Worm (Caenorhabditis elegans) whole organism, midembryonic: ENCODE data around the gene D1014.5.

Source experiments
- flt-1 ChIP-seq: fragments of 200-800 bp; sonication (Bioruptor generic); IDR thresholded peaks from 2 replicates; pipeline ENCODE4 v1.3.6; 2022; ENCODE audit warnings: missing genetic modification characterization, missing compliant biosample characterization
- klf-2 ChIP-seq: fragments of 200-800 bp; sonication (Bioruptor generic); conservative IDR thresholded peaks from 2 replicates; pipeline ENCODE4 v1.3.6; 2022; ENCODE audit warnings: missing genetic modification reagents, missing genetic modification characterization, missing compliant biosample characterization
- med-1 ChIP-seq: sonication (generic microtip); optimal IDR thresholded peaks from 2 replicates; lab custom pipeline; 2017; ENCODE audit warnings: missing genetic modification characterization, mild to moderate bottlenecking, missing compliant biosample characterization, antibody characterized with exemption, missing genetic modification reagents; ENCODE audit not compliant: insufficient read depth
- ztf-23 ChIP-seq: fragments of 200-800 bp; sonication (Bioruptor generic); IDR thresholded peaks from 2 replicates; pipeline ENCODE4 v1.3.6; 2022; ENCODE audit warnings: missing genetic modification reagents, missing genetic modification characterization, missing compliant biosample characterization
- ztf-29 ChIP-seq: fragments of 200-800 bp; sonication (Bioruptor generic); IDR thresholded peaks from 2 replicates; pipeline ENCODE4 v1.3.6; 2022; ENCODE audit warnings: missing genetic modification reagents, missing genetic modification characterization, missing compliant biosample characterization

DNA sequence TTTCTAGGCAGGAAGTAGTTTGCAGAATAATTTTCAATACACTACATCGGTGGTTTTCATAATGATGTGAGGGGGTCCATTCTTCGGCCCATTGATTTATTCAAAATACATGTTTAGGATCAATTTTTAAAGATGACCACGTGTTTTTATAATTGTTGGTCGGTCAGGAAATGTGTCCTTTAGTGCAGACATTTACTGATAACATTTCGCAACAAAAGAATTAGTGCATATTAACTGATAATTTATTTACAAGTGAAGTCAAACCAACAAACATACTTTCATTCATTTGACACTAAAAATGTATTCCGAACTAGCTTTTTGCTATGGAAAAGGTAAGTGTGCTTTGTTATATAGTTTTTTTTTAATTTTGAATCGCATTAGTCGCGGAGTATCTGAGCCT is 38.2 kb downstream of the D1014.5 start, which contains the start of gene F20D6.5:
- TF ChIP-seq ztf-23 (GFP tag; lab: Robert Waterston, UW) (no peak), med-1 (GFP tag; lab: Kevin White, UChicago) (no peak), ztf-29 (GFP tag; lab: Robert Waterston, UW) (no peak), klf-2 (GFP tag; lab: Robert Waterston, UW) (no peak), flt-1 (GFP tag; lab: Robert Waterston, UW) (no peak)
